Fruit fly (Drosophila melanogaster): ENCODE results near the gene CG3308.

The CG3308 gene

DNA sequence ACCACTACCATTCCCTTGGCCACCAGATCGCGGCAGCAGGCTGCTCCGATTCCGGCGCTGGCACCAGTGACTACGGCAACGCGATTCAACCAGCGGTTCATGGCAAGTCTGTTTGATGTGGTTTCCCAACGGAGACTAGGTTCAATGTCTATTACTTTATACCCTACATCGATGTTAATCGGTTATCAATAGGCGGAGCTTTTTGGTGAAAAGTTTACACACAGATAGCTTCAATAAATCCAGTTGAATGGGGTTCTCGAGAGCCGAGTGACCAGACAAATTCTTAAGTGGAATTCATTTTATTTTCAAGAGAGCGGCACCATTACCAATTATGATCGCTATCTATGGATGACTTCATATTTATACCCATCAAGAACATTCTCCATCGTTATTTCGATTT lies 2.5 kb upstream of the CG3308 start, which contains the start of gene CG3301 (continued):
- TF ChIP-seq Side (GFP tag; optimal IDR thresholded peaks at IDR 0.05) (no peak), CG32532 (GFP tag; IDR thresholded peaks at IDR 0.05) (peak; percentile 15; the same call in 1 of the 2 replicates), tna (GFP tag; IDR thresholded peaks at IDR 0.05; ENCODE audit: partially characterized antibody) (no peak), grn (GFP tag; optimal IDR thresholded peaks at IDR 0.05) (peak; percentile 92), her (GFP tag; optimal IDR thresholded peaks at IDR 0.05) (no peak), CG12769 (tag; optimal IDR thresholded peaks at IDR 0.05) (no peak), exex (tag; optimal IDR thresholded peaks at IDR 0.05) (peak; percentile 100), CG12155 (GFP tag; optimal IDR thresholded peaks at IDR 0.05) (no peak), CG17802 (tag; optimal IDR thresholded peaks at IDR 0.05) (no peak), unc-4 (GFP tag; IDR thresholded peaks at IDR 0.05; ENCODE audit: partially characterized antibody) (no peak), vfl (GFP tag; optimal IDR thresholded peaks at IDR 0.05) (no peak), CG13894 (tag; optimal IDR thresholded peaks at IDR 0.05) (peak; percentile 55), CG3407 (GFP tag; optimal IDR thresholded peaks at IDR 0.05) (no peak), Usf (GFP tag; optimal IDR thresholded peaks at IDR 0.05) (no peak), Fer2 (tag; optimal IDR thresholded peaks at IDR 0.05) (no peak), pita (GFP tag; optimal IDR thresholded peaks at IDR 0.05) (no peak), ftz-f1 (GFP tag; optimal IDR thresholded peaks at IDR 0.05) (no peak), chif (GFP tag; optimal IDR thresholded peaks at IDR 0.05) (no peak), CG8765 (GFP tag; IDR thresholded peaks at IDR 0.05) (no peak), H15 (GFP tag; IDR thresholded peaks at IDR 0.05) (no peak), Vsx1 (GFP tag; optimal IDR thresholded peaks at IDR 0.05) (no peak), CG34376 (GFP tag; optimal IDR thresholded peaks at IDR 0.05) (peak; percentile 67), CG15269 (tag; optimal IDR thresholded peaks at IDR 0.05) (no peak), CG11696 (GFP tag; IDR thresholded peaks at IDR 0.05) (no peak), CG13775 (GFP tag; optimal IDR thresholded peaks at IDR 0.05) (no peak), CG3065 (GFP tag; optimal IDR thresholded peaks at IDR 0.05) (no peak), B-H2 (GFP tag; optimal IDR thresholded peaks at IDR 0.05) (peak; percentile 52), fu2 (GFP tag; optimal IDR thresholded peaks at IDR 0.05) (no peak), Dll (GFP tag; IDR thresholded peaks at IDR 0.05; ENCODE audit: partially characterized antibody) (no peak), lbe (GFP tag; optimal IDR thresholded peaks at IDR 0.05) (no peak), CG31441 (GFP tag; IDR thresholded peaks at IDR 0.05) (no peak), CG12219 (GFP tag; optimal IDR thresholded peaks at IDR 0.05) (no peak), Bgb (GFP tag; IDR thresholded peaks at IDR 0.05; ENCODE audit: partially characterized antibody) (no peak), emc (GFP tag; optimal IDR thresholded peaks at IDR 0.05) (no peak), cwo (GFP tag; optimal IDR thresholded peaks at IDR 0.05) (no peak)

DNA sequence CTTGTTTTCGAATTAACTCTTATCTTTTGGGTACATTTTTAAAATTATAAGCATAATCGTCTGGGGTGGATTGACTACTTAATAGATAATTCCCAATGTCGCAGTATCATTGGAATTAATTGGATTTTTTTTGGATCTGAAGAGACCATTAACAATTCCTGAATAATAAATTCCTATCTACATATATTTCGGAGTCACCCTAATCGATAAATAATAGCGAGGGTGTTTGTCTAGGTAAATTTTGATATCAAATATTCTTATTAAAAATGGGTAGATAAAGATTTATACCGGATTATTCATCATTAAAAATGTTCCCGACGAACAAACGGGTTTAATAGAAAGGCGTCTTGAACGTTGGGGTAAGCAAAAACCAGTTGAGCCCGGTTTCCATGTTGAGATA lies 1.3 kb upstream of the CG3308 start:
- TF ChIP-seq zfh1 (GFP tag; IDR thresholded peaks at IDR 0.05) (no peak), zf30C (GFP tag; optimal IDR thresholded peaks at IDR 0.05) (no peak), CG11093 (GFP tag; IDR thresholded peaks at IDR 0.05) (no peak), crc (GFP tag; optimal IDR thresholded peaks at IDR 0.05) (no peak), CG6791 (GFP tag; IDR thresholded peaks at IDR 0.05; ENCODE audit: partially characterized antibody) (no peak), ase (GFP tag; IDR thresholded peaks at IDR 0.05) (no peak), Blimp-1 (GFP tag; optimal IDR thresholded peaks at IDR 0.05) (no peak), Antp (GFP tag; optimal IDR thresholded peaks at IDR 0.05) (no peak), CG11504 (tag; optimal IDR thresholded peaks at IDR 0.05) (no peak), Kr (GFP tag; optimal IDR thresholded peaks at IDR 0.05) (no peak), CG9817 (tag; optimal IDR thresholded peaks at IDR 0.05) (no peak), CG13123 (GFP tag; optimal IDR thresholded peaks at IDR 0.05) (no peak)
